Worm (Caenorhabditis elegans): ENCODE results near the gene K08C7.1.

Gene K08C7.1

DNA sequence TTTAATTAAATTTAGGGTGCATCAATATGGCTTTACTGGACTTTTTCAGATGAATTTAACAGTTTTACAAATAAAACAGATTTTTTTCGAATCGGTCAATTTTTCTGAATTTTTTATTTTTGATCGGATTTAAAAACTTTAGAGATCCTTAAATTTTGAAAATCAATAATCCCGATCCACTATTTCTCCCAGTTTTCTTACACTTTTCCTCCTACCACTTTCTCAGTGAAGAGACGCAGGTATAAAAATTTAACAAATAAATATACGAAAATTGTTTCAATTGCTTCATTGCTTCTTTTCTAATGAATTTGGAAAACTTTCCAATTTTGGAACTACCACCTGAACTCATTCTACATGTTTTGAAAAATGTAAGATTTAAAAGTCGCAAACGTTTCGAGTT, 7.5 kb downstream of the K08C7.1 start, which contains the start of gene K08C7.7:
K08C7.7 (plus strand) TSS at position 301 of the 400 bp plus-strand sequence.
- no peak for TF ChIP-seq B0261.1 (tag; optimal IDR thresholded peaks at IDR 0.05)
- TF ChIP-seq athp-1 (tag; optimal IDR thresholded peaks at IDR 0.05): no peak
- no peak for TF ChIP-seq him-1 (tag; optimal IDR thresholded peaks at IDR 0.05)
- no peak for TF ChIP-seq mcd-1 (GFP tag; IDR thresholded peaks at IDR 0.05)
- no peak for TF ChIP-seq unc-130 (GFP tag; optimal IDR thresholded peaks at IDR 0.05)
- no peak for TF ChIP-seq Y53F4B.3 (GFP tag; IDR thresholded peaks at IDR 0.05)
- no peak for TF ChIP-seq aptf-2 (GFP tag; conservative IDR thresholded peaks at IDR 0.05)
- TF ChIP-seq let-607 (tag; optimal IDR thresholded peaks at IDR 0.05): no peak
- no peak for TF ChIP-seq mes-4 (tag; optimal IDR thresholded peaks at IDR 0.05)
- TF ChIP-seq F37B4.10 (GFP tag; IDR thresholded peaks at IDR 0.05): no peak
- TF ChIP-seq aptf-3 (GFP tag; IDR thresholded peaks at IDR 0.05): no peak
- no peak for TF ChIP-seq B0019.2 (GFP tag; conservative IDR thresholded peaks at IDR 0.05)
- no peak for TF ChIP-seq chd-7 (tag; optimal IDR thresholded peaks at IDR 0.05)
- no peak for TF ChIP-seq Y67H2A.10 (GFP tag; conservative IDR thresholded peaks at IDR 0.05)
- TF ChIP-seq madf-8 (GFP tag; conservative IDR thresholded peaks at IDR 0.05): no peak
- TF ChIP-seq nhr-120 (GFP tag; IDR thresholded peaks at IDR 0.05): no peak
- TF ChIP-seq D2030.7 (GFP tag; IDR thresholded peaks at IDR 0.05): no peak
- no peak for TF ChIP-seq ama-1 (optimal IDR thresholded peaks at IDR 0.05)
- TF ChIP-seq ama-1 (GFP tag; optimal IDR thresholded peaks at IDR 0.05): no peak
- TF ChIP-seq B0336.3 (GFP tag; IDR thresholded peaks at IDR 0.05): no peak

DNA sequence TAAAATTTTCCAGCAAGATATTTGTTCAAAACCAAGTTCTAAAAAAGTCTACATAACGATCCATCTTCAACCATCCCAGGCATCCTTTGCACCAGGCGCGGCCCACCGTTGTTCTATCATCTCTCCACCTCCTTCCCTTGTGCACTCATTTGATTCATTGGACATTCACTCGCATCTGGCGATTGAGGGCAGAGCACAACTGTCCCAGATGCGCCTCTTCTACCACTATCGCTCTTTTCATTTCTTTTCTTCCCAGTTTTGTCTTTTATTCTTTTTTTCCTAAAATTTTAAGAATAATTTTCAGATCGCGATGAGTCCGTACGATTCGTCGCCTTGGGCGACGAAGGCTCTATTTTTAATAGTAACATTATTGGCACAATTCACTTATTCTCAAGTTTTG, 9.9 kb downstream of the K08C7.1 start, which contains the start of gene epi-1:
epi-1 (plus strand) TSS at position 301 of the 400 bp plus-strand sequence.
- TF ChIP-seq ztf-28 (GFP tag; IDR thresholded peaks at IDR 0.05) (0 out of 2 replicates have a peak, but pooled peaks have one; percentile 12), F39B2.1 (GFP tag; IDR thresholded peaks at IDR 0.05) (no peak), cebp-2 (GFP tag; IDR thresholded peaks at IDR 0.05) (no peak), mel-28 (tag; optimal IDR thresholded peaks at IDR 0.05; ENCODE audit: borderline replicate concordance) (no peak)

ce11 chrIV:10668561-10668960, 11.9 kb downstream of the K08C7.1 start:
- TF ChIP-seq atf-7 (tag; optimal IDR thresholded peaks at IDR 0.05) (no peak), aptf-3 (GFP tag; IDR thresholded peaks at IDR 0.05) (no peak), ztf-22 (GFP tag; optimal IDR thresholded peaks at IDR 0.05) (no peak), snpc-3.4 (tag; optimal IDR thresholded peaks at IDR 0.05) (no peak)

ce11 chrIV:10680379-10680778, 23.8 kb downstream of the K08C7.1 start, which contains the start of gene K08C7.4:
Gene K08C7.4, minus strand, starts transcription at chrIV:10680479.
- TF ChIP-seq F39B2.1 (GFP tag; IDR thresholded peaks at IDR 0.05): no peak
- TF ChIP-seq bed-1 (GFP tag; IDR thresholded peaks at IDR 0.05): no peak
- no peak for TF ChIP-seq dpff-1 (tag; optimal IDR thresholded peaks at IDR 0.05)
- TF ChIP-seq ztf-22 (GFP tag; optimal IDR thresholded peaks at IDR 0.05): no peak
- TF ChIP-seq Y95B8A.8 (GFP tag; IDR thresholded peaks at IDR 0.05): no peak
- TF ChIP-seq lin-26 (GFP tag; IDR thresholded peaks at IDR 0.05): no peak
- TF ChIP-seq F22D6.2 (tag; optimal IDR thresholded peaks at IDR 0.05): no peak
- TF ChIP-seq lin-35 (GFP tag; optimal IDR thresholded peaks at IDR 0.05): no peak

DNA sequence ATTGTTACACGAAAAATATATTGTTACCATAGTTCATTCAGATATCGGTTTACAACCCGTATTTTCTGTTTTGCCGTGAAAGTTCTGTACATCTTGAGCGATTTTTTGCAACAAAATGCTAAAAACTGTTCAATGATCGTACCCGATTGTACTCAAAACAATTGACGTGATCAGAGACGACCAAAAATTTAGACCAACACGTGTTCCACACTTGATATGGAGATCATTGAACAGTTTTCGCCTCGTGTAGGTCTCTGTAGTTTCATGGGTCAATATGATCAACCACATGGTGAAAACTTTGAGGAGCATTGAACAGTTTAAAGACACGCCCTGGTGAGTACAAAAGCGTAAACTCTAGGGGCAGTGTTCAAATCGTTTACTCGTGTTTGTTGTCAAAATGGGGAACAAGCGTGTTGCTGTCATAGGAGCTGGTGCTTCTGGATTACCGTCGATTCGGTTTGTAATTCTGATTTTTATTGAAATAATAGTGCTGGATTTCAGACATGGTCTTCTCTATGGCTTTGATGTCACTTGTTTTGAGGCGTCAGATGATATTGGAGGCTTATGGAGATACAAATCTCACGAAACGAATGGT, 25.6 kb downstream of the K08C7.1 start, which contains the start of gene fmo-2:
fmo-2 (plus strand) TSS at position 370 of the 595 bp plus-strand sequence.
- no peak for TF ChIP-seq attf-6 (GFP tag; IDR thresholded peaks at IDR 0.05)
- no peak for TF ChIP-seq ztf-22 (GFP tag; optimal IDR thresholded peaks at IDR 0.05)
- no peak for TF ChIP-seq fkh-3 (tag; optimal IDR thresholded peaks at IDR 0.05)
- TF ChIP-seq F57C9.4 (tag; optimal IDR thresholded peaks at IDR 0.05): no peak
- TF ChIP-seq xnd-1 (tag; optimal IDR thresholded peaks at IDR 0.05): no peak
- TF ChIP-seq die-1 (tag; optimal IDR thresholded peaks at IDR 0.05): no peak
- TF ChIP-seq ceh-58 (GFP tag; IDR thresholded peaks at IDR 0.05): no peak
- no peak for TF ChIP-seq bed-2 (GFP tag; IDR thresholded peaks at IDR 0.05)
- no peak for TF ChIP-seq C17E4.6 (GFP tag; IDR thresholded peaks at IDR 0.05)
- TF ChIP-seq hlh-12 (tag; optimal IDR thresholded peaks at IDR 0.05): no peak
- TF ChIP-seq ceh-27 (GFP tag; optimal IDR thresholded peaks at IDR 0.05): no peak
- no peak for TF ChIP-seq F22D6.2 (tag; optimal IDR thresholded peaks at IDR 0.05)
- TF ChIP-seq madf-3 (GFP tag; IDR thresholded peaks at IDR 0.05): no peak
- no peak for TF ChIP-seq dpff-1 (tag; optimal IDR thresholded peaks at IDR 0.05)
